Fruit fly (Drosophila melanogaster) whole organism, pupa: Measurements from ENCODE around the gene CG15731.

Experiments used
- CG32121 ChIP-seq: fragments of 200-800 bp; sonication (Bioruptor generic); IDR thresholded peaks from 2 replicates; pipeline ENCODE4 v1.3.6; 2022; ENCODE audit warnings: missing biosample characterization, missing genetic modification characterization
- CG4496 ChIP-seq: fragments of 200-800 bp; sonication (Bioruptor generic); IDR thresholded peaks from 3 replicates; pipeline ENCODE4 v1.3.6; 2022; ENCODE audit warnings: missing biosample characterization, missing genetic modification characterization
- CG8301 ChIP-seq: fragments of 200-800 bp; sonication (Bioruptor generic); optimal IDR thresholded peaks from 2 replicates; lab custom pipeline; 2018; ENCODE audit warnings: missing biosample characterization, mild to moderate bottlenecking, missing genetic modification characterization
- D1 ChIP-seq: fragments of 200-800 bp; sonication (Bioruptor generic); optimal IDR thresholded peaks from 2 replicates; lab custom pipeline; 2018; ENCODE audit warnings: missing biosample characterization, mild to moderate bottlenecking, missing genetic modification characterization, moderate library complexity
- EcR ChIP-seq: fragments of 200-800 bp; sonication (Bioruptor generic); optimal IDR thresholded peaks from 3 replicates; lab custom pipeline; 2019; ENCODE audit warnings: missing biosample characterization, missing genetic modification characterization, mild to moderate bottlenecking, moderate library complexity, missing genetic modification reagents

- TF ChIP-seq CG4496 = no peak
- no peak for TF ChIP-seq D1 (tag; lab: Kevin White, UChicago)
- no peak for TF ChIP-seq EcR (GFP tag; lab: Kevin White, UChicago)
- no peak for TF ChIP-seq CG8301 (tag; lab: Kevin White, UChicago)
- no peak for TF ChIP-seq CG32121 (GFP tag; lab: Robert Waterston, UW)
Measured at dm6 chrX:12457713-12458233, at the start of gene CG15731.
